Worm (Caenorhabditis elegans) whole organism, L4/young adult: ENCODE data around the gene btb-19.

ENCODE experiments used
- W03F9.2 ChIP-seq: fragments of 150-350 bp; optimal IDR thresholded peaks from 2 replicates; lab custom pipeline; 2014; ENCODE audit warnings: missing biosample characterization, missing genetic modification characterization
- dao-5 ChIP-seq: sonication (generic microtip); optimal IDR thresholded peaks from 2 replicates; lab custom pipeline; 2016; ENCODE audit warnings: missing genotype, missing genetic modification characterization, moderate library complexity, missing compliant biosample characterization
- him-1 ChIP-seq: sonication (generic microtip); optimal IDR thresholded peaks from 2 replicates; lab custom pipeline; 2016; ENCODE audit warnings: missing genotype, missing genetic modification reagents, missing genetic modification characterization, missing compliant biosample characterization

The btb-19 gene

ce11 chrII:14525013-14525412 is 3.1 kb upstream of the btb-19 start, which contains the start of gene F57C2.4:
Gene F57C2.4, plus strand, starts transcription at chrII:14525313.
- no peak for TF ChIP-seq him-1 (tag; lab: Kevin White, UChicago)
- no peak for TF ChIP-seq W03F9.2
- TF ChIP-seq dao-5 (tag; lab: Kevin White, UChicago) = no peak

- no peak for TF ChIP-seq him-1 (tag; lab: Kevin White, UChicago)
- TF ChIP-seq W03F9.2 = no peak
- TF ChIP-seq dao-5 (tag; lab: Kevin White, UChicago) = no peak
Observed at ce11 chrII:14523645-14524223, 1.8 kb upstream of the btb-19 start, which contains the start of gene pot-2. Gene pot-2, plus strand, starts transcription at chrII:14524173.

- no peak for TF ChIP-seq him-1 (tag; lab: Kevin White, UChicago)
- TF ChIP-seq W03F9.2 = no peak
- no peak for TF ChIP-seq dao-5 (tag; lab: Kevin White, UChicago)
Observed at ce11 chrII:14523070-14523572, 1.2 kb upstream of the btb-19 start, which contains the start of gene btb-20. Gene btb-20, minus strand, starts transcription at chrII:14523522.

- TF ChIP-seq dao-5 (tag; lab: Kevin White, UChicago) (no peak), W03F9.2 (no peak), him-1 (tag; lab: Kevin White, UChicago) (no peak)
Observed at ce11 chrII:14515017-14515416, 6.9 kb downstream of the btb-19 start, which contains the start of gene K10H10.9. Gene K10H10.9, minus strand, starts transcription at chrII:14515117.

- no peak for TF ChIP-seq W03F9.2
- no peak for TF ChIP-seq him-1 (tag; lab: Kevin White, UChicago)
- TF ChIP-seq dao-5 (tag; lab: Kevin White, UChicago) = no peak
Observed at ce11 chrII:14511189-14511588, 10.7 kb downstream of the btb-19 start, which contains the start of gene K10H10.13. Gene K10H10.13, minus strand, starts transcription at chrII:14511289.

DNA sequence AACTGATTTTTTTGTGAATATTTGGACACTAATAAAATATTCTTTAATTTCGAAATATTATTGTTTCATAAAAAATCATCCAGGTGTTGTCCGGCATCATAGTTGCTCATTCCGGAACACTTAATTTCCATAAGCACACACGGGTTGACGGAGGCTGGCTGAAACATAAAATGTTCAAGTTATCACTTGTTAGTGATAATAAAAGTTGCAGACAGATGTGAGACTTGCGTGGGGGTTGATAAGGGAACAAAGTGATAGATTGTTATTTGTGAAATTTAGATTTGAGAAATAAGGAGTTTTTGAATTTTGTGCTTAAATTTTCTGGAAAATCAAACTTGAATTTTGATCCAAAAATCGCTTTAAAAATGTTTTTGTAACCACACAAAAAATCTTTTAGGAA is 11.8 kb downstream of the btb-19 start:
- TF ChIP-seq him-1 (tag; lab: Kevin White, UChicago) = no peak
- TF ChIP-seq dao-5 (tag; lab: Kevin White, UChicago) = no peak
- no peak for TF ChIP-seq W03F9.2

- no peak for TF ChIP-seq him-1 (tag; lab: Kevin White, UChicago)
- no peak for TF ChIP-seq dao-5 (tag; lab: Kevin White, UChicago)
- no peak for TF ChIP-seq W03F9.2
Observed at ce11 chrII:14507563-14507962, 14.4 kb downstream of the btb-19 start, which contains the start of the genes K10H10.7 and K10H10.10. Gene K10H10.7, minus strand, starts transcription at chrII:14507663. Gene K10H10.10, plus strand, starts transcription at chrII:14507766.

DNA sequence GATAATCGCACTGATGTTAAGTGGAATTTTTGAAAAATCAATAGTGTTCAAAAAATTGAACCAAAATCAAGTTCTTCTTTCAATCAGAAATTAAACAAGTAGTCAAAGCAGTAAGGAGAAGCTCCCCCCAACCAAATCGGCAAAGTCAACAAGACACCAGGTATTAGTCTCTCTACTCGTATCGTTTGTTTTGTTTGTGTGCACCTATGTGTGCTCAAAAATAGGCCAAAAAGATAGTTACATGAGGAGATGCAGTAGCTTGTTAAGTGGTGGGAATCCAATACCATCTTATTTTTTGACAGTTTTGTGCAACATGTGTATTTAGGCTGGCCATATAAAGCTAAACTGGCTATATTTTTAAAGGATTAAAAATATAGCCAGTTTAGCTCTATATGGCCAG is 15.7 kb downstream of the btb-19 start, which contains the start of gene K10H10.12:
Gene K10H10.12 (minus strand): TSS at position 101 of the 400 bp plus-strand sequence.
- TF ChIP-seq him-1 (tag; lab: Kevin White, UChicago) = no peak
- no peak for TF ChIP-seq dao-5 (tag; lab: Kevin White, UChicago)
- no peak for TF ChIP-seq W03F9.2

DNA sequence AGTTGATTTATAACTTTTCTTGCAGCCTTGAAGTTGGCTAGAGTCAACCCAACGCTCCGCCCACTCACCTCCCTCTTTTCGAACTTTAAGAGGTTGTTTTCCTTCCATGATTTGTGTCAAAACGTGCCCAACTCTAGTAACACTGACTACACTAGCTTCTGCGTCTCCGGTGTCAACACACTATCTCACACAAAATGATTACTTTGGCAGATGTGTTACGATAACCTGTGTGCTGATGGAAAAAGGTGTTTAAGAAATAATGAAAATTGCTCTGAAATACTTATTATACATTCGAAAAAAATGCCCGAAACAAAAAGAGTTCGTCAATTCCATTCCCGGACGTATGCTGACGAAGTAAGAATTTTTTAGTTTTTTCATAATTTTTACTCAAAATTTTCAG is 18.9 kb downstream of the btb-19 start, which contains the start of gene K10H10.6:
Gene K10H10.6 (plus strand): TSS at position 301 of the 400 bp plus-strand sequence.
- TF ChIP-seq him-1 (tag; lab: Kevin White, UChicago) (no peak), W03F9.2 (no peak), dao-5 (tag; lab: Kevin White, UChicago) (no peak)

DNA sequence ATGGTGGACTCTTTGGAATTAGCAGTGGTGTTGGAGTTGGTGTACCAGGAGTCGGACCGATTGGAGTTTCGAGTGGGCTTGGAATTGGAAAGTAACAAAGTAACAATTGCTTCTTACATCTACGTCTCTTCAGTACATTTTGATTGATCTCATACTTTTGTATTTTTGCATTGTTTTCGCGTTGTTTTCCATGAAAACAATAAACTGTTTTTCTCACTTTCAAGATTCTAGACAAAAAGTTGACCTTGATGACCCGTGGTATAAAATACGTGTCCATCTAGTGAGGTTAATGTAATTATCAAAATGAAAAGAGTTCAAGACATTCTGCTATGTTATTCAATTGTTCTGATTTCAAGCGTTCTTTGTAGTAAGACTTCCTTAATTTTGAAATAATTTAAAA is 20.5 kb downstream of the btb-19 start, which contains the start of gene K10H10.5:
Gene K10H10.5 (plus strand): TSS at position 301 of the 400 bp plus-strand sequence.
- no peak for TF ChIP-seq him-1 (tag; lab: Kevin White, UChicago)
- TF ChIP-seq W03F9.2 = no peak
- no peak for TF ChIP-seq dao-5 (tag; lab: Kevin White, UChicago)

DNA sequence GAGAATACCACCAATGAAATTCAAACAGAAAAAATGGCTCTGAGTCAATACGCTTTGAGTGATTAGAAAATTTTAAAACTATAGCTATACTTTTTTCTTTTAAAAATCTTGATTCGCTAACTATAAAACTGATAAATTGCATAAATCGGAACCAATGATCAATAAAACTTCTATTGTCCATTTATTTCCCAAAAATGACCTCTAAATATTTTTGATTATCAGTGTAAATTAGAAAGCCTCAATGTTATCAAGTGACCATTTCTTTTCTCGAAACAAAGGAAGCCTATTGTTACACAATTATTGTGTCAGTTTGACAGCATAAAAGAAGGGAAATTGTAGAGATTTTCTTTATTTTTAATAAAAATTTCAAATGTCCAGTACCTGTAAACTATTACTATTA is 21.8 kb downstream of the btb-19 start, which contains the start of gene K10H10.4:
Gene K10H10.4 (plus strand): TSS at position 301 of the 400 bp plus-strand sequence.
- no peak for TF ChIP-seq him-1 (tag; lab: Kevin White, UChicago)
- no peak for TF ChIP-seq W03F9.2
- TF ChIP-seq dao-5 (tag; lab: Kevin White, UChicago) = no peak

DNA sequence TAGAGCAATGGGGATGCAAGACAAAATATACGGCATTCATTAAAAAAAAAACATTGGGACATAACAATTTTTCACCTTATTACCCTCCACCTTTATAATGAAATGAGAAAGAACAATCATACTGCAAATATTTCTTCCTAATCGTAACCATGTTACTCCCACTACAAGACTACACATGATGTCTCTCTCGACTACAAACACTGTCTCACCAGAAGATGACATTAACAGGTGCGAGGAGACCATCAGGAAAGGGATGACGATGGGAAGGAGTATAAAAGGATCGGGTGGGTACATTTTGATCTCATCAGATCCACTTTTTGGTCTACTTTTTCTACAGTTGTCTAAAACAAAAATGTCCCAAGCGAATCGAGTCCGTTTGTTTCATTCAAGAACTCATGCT is 24.1 kb downstream of the btb-19 start, which contains the start of gene dhs-8:
Gene dhs-8 (plus strand): TSS at position 179 of the 400 bp plus-strand sequence.
- TF ChIP-seq W03F9.2 = no peak
- TF ChIP-seq him-1 (tag; lab: Kevin White, UChicago) = no peak
- no peak for TF ChIP-seq dao-5 (tag; lab: Kevin White, UChicago)

DNA sequence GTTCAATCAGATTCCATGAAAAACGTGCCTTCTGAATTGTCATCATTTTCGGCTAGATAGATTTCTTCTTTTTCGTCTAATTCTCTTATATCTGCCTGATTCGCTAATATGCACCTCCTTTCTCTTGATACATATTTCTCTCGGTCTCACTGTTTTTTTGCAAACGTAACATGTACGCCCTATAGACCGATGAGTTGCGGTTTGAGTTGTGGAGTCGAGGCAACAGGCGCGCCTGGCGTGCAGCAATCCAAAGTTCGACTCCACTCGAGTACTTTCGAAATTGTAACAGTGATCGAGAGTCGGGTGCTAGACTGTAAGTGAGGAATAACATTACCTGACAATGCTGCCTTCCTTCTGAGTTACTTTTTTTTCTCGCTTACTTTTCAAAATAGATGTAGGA is 25.1 kb downstream of the btb-19 start:
- peak; percentile 57 for TF ChIP-seq dao-5 (tag; lab: Kevin White, UChicago)
- TF ChIP-seq him-1 (tag; lab: Kevin White, UChicago) = peak; percentile 66
- peak; percentile 21 for TF ChIP-seq W03F9.2

DNA sequence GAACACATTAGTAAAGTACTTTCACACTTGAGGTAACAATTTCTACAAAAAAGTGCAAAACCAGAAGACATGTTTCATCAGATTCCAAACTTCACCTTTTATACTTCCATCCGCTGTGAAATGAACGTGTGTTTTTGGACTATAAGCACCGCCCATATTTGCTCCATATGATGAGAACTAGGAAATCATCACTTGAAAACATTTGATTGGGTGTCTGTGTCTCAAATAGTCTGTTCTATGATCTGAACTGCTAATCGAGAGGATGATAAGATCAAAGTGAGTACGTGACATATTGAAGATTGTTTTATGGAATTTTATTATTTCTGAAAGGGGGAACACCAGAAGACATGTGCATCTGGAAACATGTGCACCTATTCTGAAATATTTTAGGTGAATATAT is 26.6 kb downstream of the btb-19 start:
- TF ChIP-seq dao-5 (tag; lab: Kevin White, UChicago) (no peak), him-1 (tag; lab: Kevin White, UChicago) (no peak), W03F9.2 (no peak)
